Worm (Caenorhabditis elegans): Measurements from ENCODE around the gene C52E4.7.

DNA sequence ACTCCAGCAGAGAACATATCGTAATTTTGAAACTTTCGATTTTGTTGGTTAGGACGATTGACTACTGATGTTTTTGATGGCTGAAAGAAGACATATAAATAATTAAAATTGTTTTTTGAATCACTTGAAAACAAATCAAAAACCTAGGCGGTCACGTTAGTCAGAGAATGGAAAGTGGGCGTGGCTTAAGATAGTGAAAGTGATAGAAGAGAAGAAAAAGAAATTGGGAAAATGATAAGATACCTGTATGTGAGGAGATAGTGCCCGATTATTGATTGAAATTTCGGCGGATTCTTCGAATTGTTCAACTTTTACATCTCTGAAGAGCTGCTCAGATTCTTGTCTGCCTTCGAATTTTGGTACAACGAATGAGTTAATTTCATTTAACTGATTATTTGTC, 17.6 kb downstream of the C52E4.7 start:
- TF ChIP-seq mxl-3 (GFP tag; optimal IDR thresholded peaks at IDR 0.05) = no peak
- TF ChIP-seq skn-1 (tag; optimal IDR thresholded peaks at IDR 0.05) = no peak
- no peak for TF ChIP-seq nhr-6 (tag; optimal IDR thresholded peaks at IDR 0.05)
- no peak for TF ChIP-seq dpl-1 (GFP tag; optimal IDR thresholded peaks at IDR 0.05)
- TF ChIP-seq nhr-11 (tag; optimal IDR thresholded peaks at IDR 0.05) = no peak
- no peak for TF ChIP-seq R02D3.7 (tag; optimal IDR thresholded peaks at IDR 0.05)
- no peak for TF ChIP-seq nhr-237 (tag; optimal IDR thresholded peaks at IDR 0.05)
- no peak for TF ChIP-seq daf-16 (GFP tag; optimal IDR thresholded peaks at IDR 0.05)
- no peak for TF ChIP-seq daf-16 (tag; optimal IDR thresholded peaks at IDR 0.05)
- TF ChIP-seq lin-15B (tag; optimal IDR thresholded peaks at IDR 0.05) = no peak
- no peak for TF ChIP-seq ama-1 (optimal IDR thresholded peaks at IDR 0.05)
- TF ChIP-seq nhr-77 (tag; optimal IDR thresholded peaks at IDR 0.05) = no peak
